Fruit fly (Drosophila melanogaster): ENCODE data around the gene Or13a.

DNA sequence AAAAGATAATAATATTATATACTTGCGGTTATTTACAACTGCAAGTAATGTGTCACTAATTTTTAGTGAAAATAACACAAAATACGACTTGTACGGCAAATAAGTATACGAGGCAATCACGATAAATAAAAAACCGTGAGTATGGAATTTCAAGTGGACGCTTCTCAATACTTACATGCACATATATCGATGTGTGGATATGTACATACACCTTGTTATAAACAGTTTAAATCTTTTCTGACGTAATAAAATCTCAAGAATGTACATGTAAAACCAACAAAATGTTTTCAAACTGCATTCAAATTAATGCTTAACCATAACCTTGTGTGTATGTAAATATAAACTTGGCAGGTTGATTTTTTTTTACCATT is 18.3 kb downstream of the Or13a start:
- TF ChIP-seq Sox14 (GFP tag; optimal IDR thresholded peaks at IDR 0.05) (no peak), Hr39 (GFP tag; optimal IDR thresholded peaks at IDR 0.05) (no peak), CG4318 (GFP tag; optimal IDR thresholded peaks at IDR 0.05) (no peak), Eip78C (GFP tag) (peak; percentile 60), CG11762 (GFP tag; optimal IDR thresholded peaks at IDR 0.05; ENCODE audit: insufficient read depth) (no peak), Hr4 (GFP tag; optimal IDR thresholded peaks at IDR 0.05) (no peak), CG9139 (GFP tag; optimal IDR thresholded peaks at IDR 0.05) (no peak), CG7368 (GFP tag; optimal IDR thresholded peaks at IDR 0.05) (no peak), OdsH (GFP tag; optimal IDR thresholded peaks at IDR 0.05) (no peak), CG6163 (GFP tag; IDR thresholded peaks at IDR 0.05) (no peak), pdm3 (GFP tag; optimal IDR thresholded peaks at IDR 0.05) (no peak), CG8632 (GFP tag; optimal IDR thresholded peaks at IDR 0.05) (no peak)
